Fruit fly (Drosophila melanogaster) whole organism, embryonic: ENCODE results near the gene gfzf.

Experiments
- ATbp ChIP-seq: fragments of 200-800 bp; sonication (Bioruptor generic); optimal IDR thresholded peaks from 2 replicates; lab custom pipeline; 2017; ENCODE audit warnings: missing biosample characterization, mild to moderate bottlenecking, missing genetic modification characterization, missing genetic modification reagents
- Bgb ChIP-seq: fragments of 200-800 bp; sonication (Bioruptor generic); IDR thresholded peaks from 2 replicates; pipeline ENCODE4 v1.3.6; 2022; ENCODE audit warnings: missing biosample characterization, missing genetic modification characterization; ENCODE audit not compliant: partially characterized antibody
- CG11093 ChIP-seq: fragments of 200-800 bp; sonication (Bioruptor generic); IDR thresholded peaks from 3 replicates; pipeline ENCODE4 v1.3.6; 2022; ENCODE audit warnings: missing biosample characterization, missing genetic modification characterization
- CG12391 ChIP-seq: fragments of 200-800 bp; sonication (Bioruptor generic); optimal IDR thresholded peaks from 3 replicates; lab custom pipeline; 2018; ENCODE audit warnings: missing biosample characterization, mild to moderate bottlenecking, missing genetic modification characterization, moderate library complexity
- CG12769 ChIP-seq: fragments of 200-800 bp; sonication (Bioruptor generic); optimal IDR thresholded peaks from 2 replicates; lab custom pipeline; 2019; ENCODE audit warnings: missing biosample characterization, mild to moderate bottlenecking, missing genetic modification characterization, moderate library complexity
- CG13287 ChIP-seq: fragments of 200-800 bp; sonication (Bioruptor generic); IDR thresholded peaks from 2 replicates; pipeline ENCODE4 v1.3.6; 2022; ENCODE audit warnings: missing biosample characterization, missing genetic modification characterization; ENCODE audit not compliant: partially characterized antibody
- CG13775 ChIP-seq: fragments of 200-800 bp; sonication (Bioruptor generic); optimal IDR thresholded peaks from 3 replicates; lab custom pipeline; 2017; ENCODE audit warnings: missing biosample characterization, mild to moderate bottlenecking, missing genetic modification characterization
- CG13894 ChIP-seq: fragments of 200-800 bp; sonication (Bioruptor generic); optimal IDR thresholded peaks from 3 replicates; lab custom pipeline; 2018; ENCODE audit warnings: missing biosample characterization, mild to moderate bottlenecking, missing genetic modification characterization, moderate library complexity
- CG1529 ChIP-seq: fragments of 200-800 bp; sonication (Bioruptor generic); optimal IDR thresholded peaks from 3 replicates; lab custom pipeline; 2018; ENCODE audit warnings: missing biosample characterization, missing genetic modification characterization
- CG16863 ChIP-seq: fragments of 200-800 bp; sonication (Bioruptor generic); optimal IDR thresholded peaks from 3 replicates; lab custom pipeline; 2016; ENCODE audit warnings: missing biosample characterization, missing genetic modification characterization
- CG2875 ChIP-seq: fragments of 200-800 bp; sonication (Bioruptor generic); optimal IDR thresholded peaks from 2 replicates; lab custom pipeline; 2017; ENCODE audit warnings: missing biosample characterization, mild to moderate bottlenecking, missing genetic modification characterization, missing genetic modification reagents
- CG33213 ChIP-seq: fragments of 200-800 bp; sonication (Bioruptor generic); optimal IDR thresholded peaks from 3 replicates; lab custom pipeline; 2016; ENCODE audit warnings: missing biosample characterization, missing genetic modification characterization
- CG34422 ChIP-seq: fragments of 200-800 bp; sonication (Bioruptor generic); IDR thresholded peaks from 3 replicates; pipeline ENCODE4 v1.3.6; 2022; ENCODE audit warnings: missing biosample characterization, missing genetic modification characterization
- CG3838 ChIP-seq: fragments of 200-800 bp; sonication (Bioruptor generic); optimal IDR thresholded peaks from 3 replicates; lab custom pipeline; 2016; ENCODE audit warnings: missing biosample characterization, missing genetic modification characterization
- CG6272 ChIP-seq: fragments of 200-800 bp; sonication (Bioruptor generic); IDR thresholded peaks from 2 replicates; pipeline ENCODE4 v1.3.6; 2022; ENCODE audit warnings: missing biosample characterization, missing genetic modification characterization
- CG6689 ChIP-seq: fragments of 200-800 bp; sonication (Bioruptor generic); IDR thresholded peaks from 2 replicates; pipeline ENCODE4 v1.3.6; 2022; ENCODE audit warnings: missing biosample characterization, missing genetic modification characterization
- CG6813 ChIP-seq: fragments of 200-800 bp; sonication (Bioruptor generic); optimal IDR thresholded peaks from 2 replicates; lab custom pipeline; 2017; ENCODE audit warnings: missing biosample characterization, missing genetic modification characterization, mild to moderate bottlenecking, moderate library complexity, missing genetic modification reagents
- CG7372 ChIP-seq: fragments of 200-800 bp; sonication (Bioruptor generic); IDR thresholded peaks from 2 replicates; pipeline ENCODE4 v1.3.6; 2022; ENCODE audit warnings: missing biosample characterization, missing genetic modification characterization
- CG8944 ChIP-seq: fragments of 200-800 bp; sonication (Bioruptor generic); optimal IDR thresholded peaks from 3 replicates; lab custom pipeline; 2016; ENCODE audit warnings: missing biosample characterization, missing genetic modification characterization
- CG9727 ChIP-seq: fragments of 200-800 bp; sonication (Bioruptor generic); optimal IDR thresholded peaks from 3 replicates; lab custom pipeline; 2017; ENCODE audit warnings: missing biosample characterization, mild to moderate bottlenecking, missing genetic modification characterization
- Dip2 ChIP-seq: fragments of 200-800 bp; sonication (Bioruptor generic); IDR thresholded peaks from 2 replicates; pipeline ENCODE4 v1.3.6; 2022; ENCODE audit warnings: missing biosample characterization, missing genetic modification characterization
- Elba2 ChIP-seq: fragments of 200-800 bp; sonication (Bioruptor generic); optimal IDR thresholded peaks from 3 replicates; lab custom pipeline; 2016; ENCODE audit warnings: missing biosample characterization, missing genetic modification characterization
- HLH54F ChIP-seq: fragments of 200-800 bp; sonication (Bioruptor generic); optimal IDR thresholded peaks from 3 replicates; lab custom pipeline; 2016; ENCODE audit warnings: missing biosample characterization, missing genetic modification characterization
- HmgZ ChIP-seq: fragments of 200-800 bp; sonication (Bioruptor generic); optimal IDR thresholded peaks from 2 replicates; lab custom pipeline; 2018; ENCODE audit warnings: missing biosample characterization, mild to moderate bottlenecking, missing genetic modification characterization
- Jarid2 ChIP-seq: fragments of 200-800 bp; sonication (Bioruptor generic); optimal IDR thresholded peaks from 3 replicates; lab custom pipeline; 2017; ENCODE audit warnings: mild to moderate bottlenecking, missing biosample characterization, missing genetic modification reagents, missing genetic modification characterization
- MESR4 ChIP-seq: fragments of 200-800 bp; sonication (Bioruptor generic); optimal IDR thresholded peaks from 2 replicates; lab custom pipeline; 2018; ENCODE audit warnings: missing biosample characterization, mild to moderate bottlenecking, missing genetic modification characterization, moderate library complexity
- Mad ChIP-seq: fragments of 200-800 bp; sonication (Bioruptor generic); optimal IDR thresholded peaks from 2 replicates; lab custom pipeline; 2016; ENCODE audit warnings: missing biosample characterization, missing genetic modification characterization
- Mrtf ChIP-seq: fragments of 200-800 bp; sonication (Bioruptor generic); IDR thresholded peaks from 3 replicates; pipeline ENCODE4 v1.3.6; 2022; ENCODE audit warnings: missing biosample characterization, missing genetic modification characterization
- Ravus ChIP-seq: fragments of 200-800 bp; sonication (Bioruptor generic); IDR thresholded peaks from 2 replicates; pipeline ENCODE4 v1.3.6; 2022; ENCODE audit warnings: missing biosample characterization, missing genetic modification characterization
- Sox102F ChIP-seq: fragments of 200-800 bp; sonication (Bioruptor generic); optimal IDR thresholded peaks from 2 replicates; lab custom pipeline; 2018; ENCODE audit warnings: missing biosample characterization, mild to moderate bottlenecking, missing genetic modification characterization, moderate library complexity
- TFAM ChIP-seq: fragments of 200-800 bp; sonication (Bioruptor generic); optimal IDR thresholded peaks from 2 replicates; lab custom pipeline; 2017; ENCODE audit warnings: missing biosample characterization, missing genetic modification characterization, inconsistent platforms
- abd-A ChIP-seq: fragments of 200-800 bp; sonication (Bioruptor generic); optimal IDR thresholded peaks from 3 replicates; lab custom pipeline; 2019; ENCODE audit warnings: missing biosample characterization, mild to moderate bottlenecking, missing genetic modification characterization, moderate library complexity
- gsb-n ChIP-seq: fragments of 200-800 bp; sonication (Bioruptor generic); optimal IDR thresholded peaks from 3 replicates; lab custom pipeline; 2018; ENCODE audit warnings: missing biosample characterization, mild to moderate bottlenecking, missing genetic modification characterization
- kay ChIP-seq: fragments of 200-800 bp; sonication (Bioruptor generic); optimal IDR thresholded peaks from 2 replicates; lab custom pipeline; 2016; ENCODE audit warnings: missing biosample characterization, missing genetic modification characterization
- knrl ChIP-seq: fragments of 200-800 bp; sonication (Bioruptor generic); IDR thresholded peaks from 3 replicates; pipeline ENCODE4 v1.3.6; 2022; ENCODE audit warnings: missing biosample characterization, missing genetic modification characterization; ENCODE audit not compliant: partially characterized antibody
- mirr ChIP-seq: fragments of 200-800 bp; sonication (Bioruptor generic); optimal IDR thresholded peaks from 3 replicates; lab custom pipeline; 2018; ENCODE audit warnings: missing biosample characterization, mild to moderate bottlenecking, missing genetic modification characterization
- pfk ChIP-seq: fragments of 200-800 bp; sonication (Bioruptor generic); optimal IDR thresholded peaks from 2 replicates; lab custom pipeline; 2018; ENCODE audit warnings: missing biosample characterization, mild to moderate bottlenecking, missing genetic modification characterization, moderate library complexity
- pnt ChIP-seq: fragments of 200-800 bp; sonication (Bioruptor generic); optimal IDR thresholded peaks from 3 replicates; lab custom pipeline; 2016; ENCODE audit warnings: missing biosample characterization, missing genetic modification characterization
- ranshi ChIP-seq: fragments of 200-800 bp; sonication (Bioruptor generic); IDR thresholded peaks from 2 replicates; pipeline ENCODE4 v1.3.6; 2022; ENCODE audit warnings: missing biosample characterization, missing genetic modification characterization
- sc ChIP-seq, 3 experiments: fragments of >200 bp in 2 of 3; fragments of 200-800 bp in 1 of 3; sonication (Bioruptor generic) in 1 of 3; optimal IDR thresholded peaks; 2 replicates in 2 of 3; 3 replicates in 1 of 3; lab custom pipeline; 2017; ENCODE audit warnings: mild to moderate bottlenecking in 1 of 3, missing biosample characterization in 1 of 3, missing genetic modification characterization in 1 of 3, missing genetic modification reagents in 1 of 3
- stc ChIP-seq: fragments of 200-800 bp; sonication (Bioruptor generic); IDR thresholded peaks from 2 replicates; pipeline ENCODE4 v1.3.6; 2022; ENCODE audit warnings: missing biosample characterization, missing genetic modification characterization
- sug ChIP-seq: fragments of 200-800 bp; optimal IDR thresholded peaks from 2 replicates; lab custom pipeline; 2019; ENCODE audit warnings: missing biosample characterization, mild to moderate bottlenecking, missing genetic modification characterization, moderate library complexity
- tgo ChIP-seq: fragments of 200-800 bp; sonication (Bioruptor generic); IDR thresholded peaks from 3 replicates; pipeline ENCODE4 v1.3.6; 2022; ENCODE audit warnings: missing biosample characterization, missing genetic modification characterization
- tin ChIP-seq: fragments of 200-800 bp; sonication (Bioruptor generic); optimal IDR thresholded peaks from 3 replicates; lab custom pipeline; 2016; ENCODE audit warnings: missing biosample characterization, missing genetic modification characterization
- trem ChIP-seq: fragments of 200-800 bp; optimal IDR thresholded peaks from 3 replicates; lab custom pipeline; 2019; ENCODE audit warnings: missing biosample characterization, mild to moderate bottlenecking, missing genetic modification characterization, moderate library complexity
- wor ChIP-seq: fragments of 200-800 bp; sonication (Bioruptor generic); IDR thresholded peaks from 2 replicates; pipeline ENCODE4 v1.3.6; 2022; ENCODE audit warnings: missing biosample characterization, missing genetic modification characterization
- zen ChIP-seq: fragments of 200-800 bp; sonication (Bioruptor generic); optimal IDR thresholded peaks from 3 replicates; lab custom pipeline; 2018; ENCODE audit warnings: missing biosample characterization, mild to moderate bottlenecking, missing genetic modification characterization, moderate library complexity
- zfh1 ChIP-seq: fragments of 200-800 bp; sonication (Bioruptor generic); IDR thresholded peaks from 3 replicates; pipeline ENCODE4 v1.3.6; 2022; ENCODE audit warnings: missing biosample characterization, missing genetic modification characterization

Gene gfzf

dm6 chr3R:7162356-7163289, 11.9 kb upstream of the gfzf start, which contains the start of gene sas (continued):
- TF ChIP-seq CG13775 (GFP tag; lab: Kevin White, UChicago), result no peak
- no peak for TF ChIP-seq pfk (GFP tag; lab: Kevin White, UChicago)
- TF ChIP-seq wor (GFP tag; lab: Robert Waterston, UW), result no peak
- TF ChIP-seq sug (tag; lab: Kevin White, UChicago), result no peak
- peak; percentile 92 for TF ChIP-seq Jarid2 (GFP tag; lab: Kevin White, UChicago)
- TF ChIP-seq TFAM, result no peak
- no peak for TF ChIP-seq CG6689 (GFP tag; lab: Robert Waterston, UW)
- TF ChIP-seq abd-A (tag; lab: Kevin White, UChicago), result peak; percentile 37
- no peak for TF ChIP-seq Dip2 (GFP tag; lab: Robert Waterston, UW)
- TF ChIP-seq zfh1 (GFP tag; lab: Robert Waterston, UW), result no peak
- peak; percentile 3 for TF ChIP-seq MESR4 (GFP tag; lab: Kevin White, UChicago)
- no peak for TF ChIP-seq CG8944
- TF ChIP-seq Sox102F (GFP tag; lab: Kevin White, UChicago), result no peak
- no peak for TF ChIP-seq tgo (GFP tag; lab: Robert Waterston, UW)
- TF ChIP-seq ranshi (GFP tag; lab: Robert Waterston, UW), result no peak
- TF ChIP-seq CG9727 (GFP tag; lab: Kevin White, UChicago), result no peak
- peak; percentile 53 for TF ChIP-seq CG12769
- no peak for TF ChIP-seq ATbp (GFP tag; lab: Kevin White, UChicago)
- TF ChIP-seq mirr, result no peak
- peak; percentile 13; the same call in 1 of the 2 replicates for TF ChIP-seq stc (GFP tag; lab: Robert Waterston, UW)
- no peak for TF ChIP-seq CG2875 (GFP tag; lab: Kevin White, UChicago)
- no peak for TF ChIP-seq CG33213 (GFP tag; lab: Kevin White, UChicago)
- no peak for TF ChIP-seq tin
- no peak for TF ChIP-seq Ravus (GFP tag; lab: Robert Waterston, UW)
- TF ChIP-seq CG7372 (GFP tag; lab: Robert Waterston, UW), result no peak
- TF ChIP-seq Elba2 (GFP tag; lab: Kevin White, UChicago), result peak; percentile 76
- no peak for TF ChIP-seq CG11093 (GFP tag; lab: Robert Waterston, UW)
- no peak for TF ChIP-seq sc (optimal IDR thresholded peaks at IDR 0.05; lab: Kevin White, UChicago)
- TF ChIP-seq sc (GFP tag; optimal IDR thresholded peaks at IDR 0.05; lab: Kevin White, UChicago), result no peak
- TF ChIP-seq HmgZ (tag; lab: Kevin White, UChicago), result no peak
- TF ChIP-seq trem (tag; lab: Kevin White, UChicago), result no peak
- TF ChIP-seq CG6813 (GFP tag; lab: Kevin White, UChicago), result no peak
- TF ChIP-seq Mrtf (GFP tag; lab: Robert Waterston, UW), result no peak
- no peak for TF ChIP-seq CG1529 (GFP tag; lab: Kevin White, UChicago)
- TF ChIP-seq zen (tag; lab: Kevin White, UChicago), result peak; percentile 36
- no peak for TF ChIP-seq CG16863 (GFP tag; lab: Kevin White, UChicago)
- TF ChIP-seq gsb-n, result no peak
- TF ChIP-seq CG3838 (GFP tag; lab: Kevin White, UChicago), result no peak
- TF ChIP-seq CG13287 (GFP tag; lab: Robert Waterston, UW), result peak; percentile 39; the same call in 1 of the 2 replicates
- TF ChIP-seq Mad (GFP tag; lab: Kevin White, UChicago), result no peak
- TF ChIP-seq knrl (GFP tag; lab: Robert Waterston, UW), result no peak
- TF ChIP-seq HLH54F (GFP tag; lab: Kevin White, UChicago), result no peak
- peak; percentile 48 for TF ChIP-seq CG13894 (tag; lab: Kevin White, UChicago)
- TF ChIP-seq pnt, result no peak
- no peak for TF ChIP-seq CG12391
- no peak for TF ChIP-seq kay (GFP tag; lab: Kevin White, UChicago)
- TF ChIP-seq CG6272 (GFP tag; lab: Robert Waterston, UW), result no peak
- peak; percentile 32; the same call in 1 of the 2 replicates for TF ChIP-seq Bgb (GFP tag; lab: Robert Waterston, UW)
- TF ChIP-seq CG34422, result peak; percentile 38; the same call in 1 of the 3 replicates
